Fruit fly (Drosophila melanogaster) whole organism, embryonic: Measurements from ENCODE around the gene Zip88E.

Experiments
- Awh ChIP-seq: fragments of 200-800 bp; sonication (Bioruptor generic); IDR thresholded peaks from 2 replicates; pipeline ENCODE4, ENCODE4 v1.3.6; 2022; ENCODE audit warnings: missing biosample characterization, missing genetic modification characterization
- B-H2 ChIP-seq: fragments of 200-800 bp; sonication (Bioruptor generic); optimal IDR thresholded peaks from 2 replicates; lab custom pipeline; 2018; ENCODE audit warnings: missing biosample characterization, mild to moderate bottlenecking, missing genetic modification characterization
- CG10147 ChIP-seq: fragments of 200-800 bp; sonication (Bioruptor generic); optimal IDR thresholded peaks from 2 replicates; lab custom pipeline; 2019; ENCODE audit warnings: missing biosample characterization, mild to moderate bottlenecking, missing genetic modification characterization, moderate library complexity
- CG10431 ChIP-seq: fragments of 200-800 bp; sonication (Bioruptor generic); optimal IDR thresholded peaks from 3 replicates; lab custom pipeline; 2018; ENCODE audit warnings: missing biosample characterization, mild to moderate bottlenecking, missing genetic modification characterization
- CG11723 ChIP-seq: fragments of 200-800 bp; sonication (Bioruptor generic); optimal IDR thresholded peaks from 2 replicates; lab custom pipeline; 2017; ENCODE audit warnings: missing biosample characterization, mild to moderate bottlenecking, missing genetic modification characterization
- CG12769 ChIP-seq: fragments of 200-800 bp; sonication (Bioruptor generic); optimal IDR thresholded peaks from 2 replicates; lab custom pipeline; 2019; ENCODE audit warnings: missing biosample characterization, mild to moderate bottlenecking, missing genetic modification characterization, moderate library complexity
- CG13123 ChIP-seq: fragments of 200-800 bp; sonication (Bioruptor generic); optimal IDR thresholded peaks from 2 replicates; lab custom pipeline; 2016; ENCODE audit warnings: missing biosample characterization, missing genetic modification characterization
- CG13624 ChIP-seq: fragments of 200-800 bp; sonication (Bioruptor generic); optimal IDR thresholded peaks from 2 replicates; lab custom pipeline; 2016; ENCODE audit warnings: missing biosample characterization, missing genetic modification characterization
- CG15479 ChIP-seq: fragments of 200-800 bp; sonication (Bioruptor generic); optimal IDR thresholded peaks from 3 replicates; lab custom pipeline; 2019; ENCODE audit warnings: missing biosample characterization, mild to moderate bottlenecking, missing genetic modification characterization, moderate library complexity
- CG16779 ChIP-seq: fragments of 200-800 bp; sonication (Bioruptor generic); IDR thresholded peaks from 2 replicates; pipeline ENCODE4 v1.3.6; 2022; ENCODE audit warnings: missing biosample characterization, missing genetic modification characterization
- CG17912 ChIP-seq: fragments of 200-800 bp; sonication (Bioruptor generic); optimal IDR thresholded peaks from 2 replicates; lab custom pipeline; 2018; ENCODE audit warnings: missing biosample characterization, mild to moderate bottlenecking, missing genetic modification characterization
- CG18011 ChIP-seq: fragments of 200-800 bp; sonication (Bioruptor generic); optimal IDR thresholded peaks from 2 replicates; lab custom pipeline; 2017; ENCODE audit warnings: missing biosample characterization, missing genetic modification characterization, mild to moderate bottlenecking, moderate library complexity, missing genotype
- CG18599 ChIP-seq: fragments of 200-800 bp; sonication (Bioruptor generic); optimal IDR thresholded peaks from 3 replicates; lab custom pipeline; 2017; ENCODE audit warnings: missing biosample characterization, missing genetic modification characterization, mild to moderate bottlenecking, moderate library complexity, missing genetic modification reagents
- CG18619 ChIP-seq: fragments of 200-800 bp; sonication (Bioruptor generic); optimal IDR thresholded peaks from 3 replicates; lab custom pipeline; 2017; ENCODE audit warnings: missing biosample characterization, mild to moderate bottlenecking, missing genetic modification characterization
- CG32532 ChIP-seq: fragments of 200-800 bp; sonication (Bioruptor generic); IDR thresholded peaks from 2 replicates; pipeline ENCODE4 v1.3.6; 2022; ENCODE audit warnings: missing biosample characterization, missing genetic modification characterization
- CG33557 ChIP-seq: fragments of 200-800 bp; sonication (Bioruptor generic); optimal IDR thresholded peaks from 2 replicates; lab custom pipeline; 2019; ENCODE audit warnings: missing biosample characterization, mild to moderate bottlenecking, missing genetic modification characterization, moderate library complexity
- CG34376 ChIP-seq: fragments of 200-800 bp; sonication (Bioruptor generic); optimal IDR thresholded peaks from 2 replicates; lab custom pipeline; 2018; ENCODE audit warnings: missing biosample characterization, mild to moderate bottlenecking, missing genetic modification characterization
- CG6272 ChIP-seq: fragments of 200-800 bp; sonication (Bioruptor generic); IDR thresholded peaks from 2 replicates; pipeline ENCODE4 v1.3.6; 2022; ENCODE audit warnings: missing biosample characterization, missing genetic modification characterization
- CG8281 ChIP-seq: fragments of 200-800 bp; sonication (Bioruptor generic); optimal IDR thresholded peaks from 2 replicates; lab custom pipeline; 2018; ENCODE audit warnings: missing biosample characterization, mild to moderate bottlenecking, missing genetic modification characterization, moderate library complexity
- CG8388 ChIP-seq: fragments of 200-800 bp; sonication (Bioruptor generic); optimal IDR thresholded peaks from 2 replicates; lab custom pipeline; 2019; ENCODE audit warnings: missing biosample characterization, mild to moderate bottlenecking, missing genetic modification characterization, moderate library complexity
- CG9932 ChIP-seq: fragments of 200-800 bp; sonication (Bioruptor generic); IDR thresholded peaks from 2 replicates; pipeline ENCODE4 v1.3.6; 2022; ENCODE audit warnings: missing biosample characterization, missing genetic modification characterization
- Dad ChIP-seq: fragments of 200-800 bp; sonication (Bioruptor generic); optimal IDR thresholded peaks from 3 replicates; lab custom pipeline; 2016; ENCODE audit warnings: missing biosample characterization, missing genetic modification characterization
- Eip74EF ChIP-seq, 2 experiments: fragments of 200-800 bp in 1 of 2; fragments of >200 bp in 1 of 2; sonication (Bioruptor generic) in 1 of 2; optimal IDR thresholded peaks; 2 replicates each; lab custom pipeline; 2017 to 2019; ENCODE audit warnings: missing biosample characterization in 2 of 2, missing genetic modification characterization in 2 of 2, mild to moderate bottlenecking in 1 of 2, moderate library complexity in 1 of 2
- Fer1 ChIP-seq: fragments of 200-800 bp; sonication (Bioruptor generic); optimal IDR thresholded peaks from 2 replicates; lab custom pipeline; 2017; ENCODE audit warnings: missing biosample characterization, mild to moderate bottlenecking, missing genetic modification characterization
- HHEX ChIP-seq: fragments of 200-800 bp; sonication (Bioruptor generic); optimal IDR thresholded peaks from 3 replicates; lab custom pipeline; 2017; ENCODE audit warnings: missing biosample characterization, mild to moderate bottlenecking, missing genetic modification characterization, missing genetic modification reagents
- HLH4C ChIP-seq: fragments of 200-800 bp; sonication (Bioruptor generic); IDR thresholded peaks from 3 replicates; pipeline ENCODE4 v1.3.6; 2022; ENCODE audit warnings: missing biosample characterization, missing genetic modification characterization; ENCODE audit not compliant: partially characterized antibody
- Hr51 ChIP-seq, 2 experiments: fragments of 200-800 bp; sonication (Bioruptor generic); optimal IDR thresholded peaks; 2 replicates in 1 of 2; 3 replicates in 1 of 2; lab custom pipeline; 2016 to 2018; ENCODE audit warnings: missing biosample characterization in 2 of 2, missing genetic modification characterization in 2 of 2, mild to moderate bottlenecking in 1 of 2, moderate library complexity in 1 of 2
- MBD-R2 ChIP-seq: fragments of 200-800 bp; sonication (Bioruptor generic); IDR thresholded peaks from 2 replicates; pipeline ENCODE4 v1.3.6; 2022; ENCODE audit warnings: missing biosample characterization, missing genetic modification characterization
- Opbp ChIP-seq: fragments of 200-800 bp; sonication (Bioruptor generic); IDR thresholded peaks from 3 replicates; pipeline ENCODE4 v1.3.6; 2022; ENCODE audit warnings: missing biosample characterization, missing genetic modification characterization; ENCODE audit not compliant: partially characterized antibody
- Sox100B ChIP-seq: fragments of 200-800 bp; sonication (Bioruptor generic); optimal IDR thresholded peaks from 3 replicates; lab custom pipeline; 2018; ENCODE audit warnings: missing biosample characterization, mild to moderate bottlenecking, missing genetic modification characterization
- TFAM ChIP-seq: fragments of 200-800 bp; sonication (Bioruptor generic); optimal IDR thresholded peaks from 2 replicates; lab custom pipeline; 2017; ENCODE audit warnings: missing biosample characterization, missing genetic modification characterization, inconsistent platforms
- Trl ChIP-seq, 3 experiments: fragments of >200 bp in 2 of 3; fragments of 200-800 bp in 1 of 3; sonication (Bioruptor generic) in 1 of 3; optimal IDR thresholded peaks; 2 replicates in 1 of 3; 3 replicates in 2 of 3; lab custom pipeline; 2016 to 2017; ENCODE audit warnings: missing biosample characterization in 1 of 3, missing genetic modification characterization in 1 of 3
- cg ChIP-seq: fragments of 200-800 bp; sonication (Bioruptor generic); optimal IDR thresholded peaks from 3 replicates; lab custom pipeline; 2019; ENCODE audit warnings: missing biosample characterization, mild to moderate bottlenecking, missing genetic modification characterization, moderate library complexity
- crp ChIP-seq, 2 experiments: fragments of 200-800 bp; sonication (Bioruptor generic); optimal IDR thresholded peaks; 2 replicates in 1 of 2; 3 replicates in 1 of 2; lab custom pipeline; 2017; ENCODE audit warnings: missing biosample characterization in 2 of 2, missing genetic modification characterization in 2 of 2, mild to moderate bottlenecking in 1 of 2, moderate library complexity in 1 of 2
- cwo ChIP-seq: fragments of 200-800 bp; sonication (Bioruptor generic); optimal IDR thresholded peaks from 3 replicates; lab custom pipeline; 2017; ENCODE audit warnings: missing biosample characterization, missing genetic modification characterization, mild to moderate bottlenecking, moderate library complexity, missing genetic modification reagents
- danr ChIP-seq: fragments of 200-800 bp; sonication (Bioruptor generic); IDR thresholded peaks from 2 replicates; pipeline ENCODE4 v1.3.6; 2022; ENCODE audit warnings: missing biosample characterization, missing genetic modification characterization
- grau ChIP-seq: fragments of 200-800 bp; optimal IDR thresholded peaks from 3 replicates; lab custom pipeline; 2019; ENCODE audit warnings: missing biosample characterization, mild to moderate bottlenecking, missing genetic modification characterization, moderate library complexity
- gt ChIP-seq: fragments of 200-800 bp; sonication (Bioruptor generic); IDR thresholded peaks from 2 replicates; pipeline ENCODE4 v1.3.6; 2022; ENCODE audit warnings: missing biosample characterization, missing genetic modification characterization
- her ChIP-seq: fragments of 200-800 bp; sonication (Bioruptor generic); optimal IDR thresholded peaks from 2 replicates; lab custom pipeline; 2016; ENCODE audit warnings: missing biosample characterization, missing genetic modification characterization
- hkb ChIP-seq, 2 experiments: fragments of 200-800 bp in 1 of 2; fragments of >200 bp in 1 of 2; sonication (Bioruptor generic) in 1 of 2; IDR thresholded peaks in 1 of 2; optimal IDR thresholded peaks in 1 of 2; 2 replicates each; pipeline versions ENCODE4 v1.3.6 to Lab custom; 2017 to 2022; ENCODE audit warnings: missing biosample characterization in 1 of 2, missing genetic modification characterization in 1 of 2
- lola ChIP-seq, 3 experiments: fragments of >200 bp in 2 of 3; fragments of 200-800 bp in 1 of 3; sonication (Bioruptor generic) in 1 of 3; optimal IDR thresholded peaks; 2 replicates each; lab custom pipeline; 2017 to 2019; ENCODE audit warnings: missing biosample characterization in 3 of 3, missing genetic modification characterization in 3 of 3, mild to moderate bottlenecking in 1 of 3, moderate library complexity in 1 of 3
- maf-S ChIP-seq: fragments of 200-800 bp; sonication (Bioruptor generic); optimal IDR thresholded peaks from 2 replicates; lab custom pipeline; 2016; ENCODE audit warnings: missing biosample characterization, missing genetic modification characterization
- so ChIP-seq: fragments of 200-800 bp; sonication (Bioruptor generic); IDR thresholded peaks from 3 replicates; pipeline ENCODE4 v1.3.6; 2022; ENCODE audit warnings: missing biosample characterization, missing genetic modification characterization
- tup ChIP-seq: fragments of 200-800 bp; sonication (Bioruptor generic); optimal IDR thresholded peaks from 2 replicates; lab custom pipeline; 2016; ENCODE audit warnings: missing biosample characterization, mild to moderate bottlenecking, missing genetic modification characterization, moderate library complexity
- zf30C ChIP-seq: fragments of 200-800 bp; sonication (Bioruptor generic); optimal IDR thresholded peaks from 3 replicates; lab custom pipeline; 2018; ENCODE audit warnings: missing biosample characterization, mild to moderate bottlenecking, missing genetic modification characterization
- zfh1 ChIP-seq: fragments of 200-800 bp; sonication (Bioruptor generic); IDR thresholded peaks from 3 replicates; pipeline ENCODE4 v1.3.6; 2022; ENCODE audit warnings: missing biosample characterization, missing genetic modification characterization

The Zip88E gene

dm6 chr3R:15218824-15219576 is 49.5 kb upstream of the Zip88E start, which contains the start of the genes SIDL and CG12241 (continued):
- TF ChIP-seq Fer1 (GFP tag; lab: Kevin White, UChicago) (peak; percentile 79), so (GFP tag; lab: Robert Waterston, UW) (no peak), cg (GFP tag; lab: Kevin White, UChicago) (no peak), HHEX (GFP tag; lab: Kevin White, UChicago) (peak; percentile 83), Hr51 (GFP tag; optimal IDR thresholded peaks at IDR 0.05; lab: Kevin White, UChicago) (peak in 1 of 2 experiments; percentile 43), Trl (optimal IDR thresholded peaks at IDR 0.05; lab: Kevin White, UChicago) (no peak), Trl (GFP tag; optimal IDR thresholded peaks at IDR 0.05; lab: Kevin White, UChicago) (peak; percentile 84), CG33557 (GFP tag; lab: Kevin White, UChicago) (peak; percentile 4), gt (GFP tag; lab: Robert Waterston, UW) (peak; percentile 76), CG10431 (GFP tag; lab: Kevin White, UChicago) (no peak), Opbp (GFP tag; lab: Robert Waterston, UW) (peak; percentile 34; the same call in 1 of the 3 replicates), CG9932 (GFP tag; lab: Robert Waterston, UW) (peak; percentile 75), her (GFP tag; lab: Kevin White, UChicago) (peak; percentile 22), zfh1 (peak; percentile 94), Awh (GFP tag; lab: Robert Waterston, UW) (peak; percentile 88), lola (GFP tag; optimal IDR thresholded peaks at IDR 0.05; lab: Kevin White, UChicago) (peak in 1 of 3 experiments; percentile 45), HLH4C (GFP tag; lab: Robert Waterston, UW) (no peak; the same call in 2 of the 3 replicates), Eip74EF (GFP tag; optimal IDR thresholded peaks at IDR 0.05; lab: Kevin White, UChicago) (no peak), CG8388 (peak; percentile 64), CG12769 (tag; lab: Kevin White, UChicago) (no peak), hkb (optimal IDR thresholded peaks at IDR 0.05; lab: Kevin White, UChicago) (no peak), hkb (GFP tag; IDR thresholded peaks at IDR 0.05; lab: Robert Waterston, UW) (peak; percentile 93), danr (GFP tag; lab: Robert Waterston, UW) (peak; percentile 87), CG10147 (peak; percentile 73), CG32532 (GFP tag; lab: Robert Waterston, UW) (peak; percentile 97), Dad (GFP tag; lab: Kevin White, UChicago) (peak; percentile 78), MBD-R2 (GFP tag; lab: Robert Waterston, UW) (peak; percentile 92), zf30C (GFP tag; lab: Kevin White, UChicago) (no peak), cwo (GFP tag; lab: Kevin White, UChicago) (peak; percentile 78), tup (GFP tag; lab: Kevin White, UChicago) (no peak), CG6272 (GFP tag; lab: Robert Waterston, UW) (peak; percentile 93), CG18599 (GFP tag; lab: Kevin White, UChicago) (no peak), CG13624 (GFP tag; lab: Kevin White, UChicago) (peak; percentile 89), CG17912 (GFP tag; lab: Kevin White, UChicago) (no peak), crp (GFP tag; optimal IDR thresholded peaks at IDR 0.05; lab: Kevin White, UChicago) (peak; percentile 54 to 91), CG18011 (GFP tag; lab: Kevin White, UChicago) (peak; percentile 50), B-H2 (peak; percentile 32), CG34376 (GFP tag; lab: Kevin White, UChicago) (peak; percentile 71), grau (tag; lab: Kevin White, UChicago) (peak; percentile 57), CG16779 (GFP tag; lab: Robert Waterston, UW) (peak; percentile 81), CG11723 (GFP tag; lab: Kevin White, UChicago) (no peak), CG15479 (peak; percentile 25), maf-S (GFP tag; lab: Kevin White, UChicago) (peak; percentile 75), CG8281 (tag; lab: Kevin White, UChicago) (no peak), Sox100B (GFP tag; lab: Kevin White, UChicago) (no peak), CG13123 (peak; percentile 18), CG18619 (GFP tag; lab: Kevin White, UChicago) (peak; percentile 39), TFAM (GFP tag; lab: Kevin White, UChicago) (no peak)
